Fruit fly (Drosophila melanogaster) Kc167 (cell line): ENCODE measurements around the gene CG6420.

Experiments
- Myc ChIP-seq: fragments of >200 bp; optimal IDR thresholded peaks from 2 replicates; lab custom pipeline; 2017; ENCODE audit warnings: missing external identifiers
- Sin3A ChIP-seq: fragments of >200 bp; optimal IDR thresholded peaks from 2 replicates; lab custom pipeline; 2018; ENCODE audit warnings: missing external identifiers
- h ChIP-seq: fragments of >200 bp; optimal IDR thresholded peaks from 3 replicates; lab custom pipeline; 2018; ENCODE audit warnings: missing external identifiers
- insv ChIP-seq: fragments of >200 bp; optimal IDR thresholded peaks from 3 replicates; lab custom pipeline; 2018; ENCODE audit warnings: missing external identifiers
- psq ChIP-seq: fragments of >200 bp; optimal IDR thresholded peaks from 2 replicates; lab custom pipeline; 2017; ENCODE audit warnings: missing external identifiers
- ttk ChIP-seq: sonication (Bioruptor generic); optimal IDR thresholded peaks from 2 replicates; lab custom pipeline; 2017; ENCODE audit warnings: missing external identifiers

- TF ChIP-seq psq (lab: Kevin White, UChicago) (no peak), Sin3A (no peak), ttk (lab: Kevin White, UChicago) (no peak), Myc (lab: Kevin White, UChicago) (no peak), h (lab: Kevin White, UChicago) (no peak), insv (lab: Kevin White, UChicago) (no peak)
Observed at dm6 chr3R:26737310-26737709, 12.3 kb upstream of the CG6420 start, which contains the start of gene CG14247.
